Fruit fly (Drosophila melanogaster) whole organism, embryonic: ENCODE data around the gene CG13670.

Source experiments
- Aef1 ChIP-seq: fragments of 200-800 bp; sonication (Bioruptor generic); IDR thresholded peaks from 3 replicates; pipeline ENCODE4 v1.3.6; 2022; ENCODE audit warnings: missing biosample characterization, missing genetic modification characterization
- B-H1 ChIP-seq: fragments of 200-800 bp; sonication (Bioruptor generic); IDR thresholded peaks from 3 replicates; pipeline ENCODE4 v1.3.6; 2022; ENCODE audit warnings: missing biosample characterization, missing genetic modification characterization
- Bdp1 ChIP-seq: fragments of 200-800 bp; sonication (Bioruptor generic); optimal IDR thresholded peaks from 3 replicates; lab custom pipeline; 2016; ENCODE audit warnings: missing biosample characterization, missing genetic modification characterization
- CG12219 ChIP-seq: fragments of 200-800 bp; sonication (Bioruptor generic); optimal IDR thresholded peaks from 3 replicates; lab custom pipeline; 2018; ENCODE audit warnings: missing biosample characterization, mild to moderate bottlenecking, missing genetic modification characterization
- CG12299 ChIP-seq: fragments of 200-800 bp; sonication (Bioruptor generic); optimal IDR thresholded peaks from 2 replicates; lab custom pipeline; 2018; ENCODE audit warnings: missing biosample characterization, mild to moderate bottlenecking, missing genetic modification characterization
- CG12769 ChIP-seq: fragments of 200-800 bp; sonication (Bioruptor generic); optimal IDR thresholded peaks from 2 replicates; lab custom pipeline; 2019; ENCODE audit warnings: missing biosample characterization, mild to moderate bottlenecking, missing genetic modification characterization, moderate library complexity
- CG13424 ChIP-seq: fragments of 200-800 bp; sonication (Bioruptor generic); optimal IDR thresholded peaks from 2 replicates; lab custom pipeline; 2019; ENCODE audit warnings: missing biosample characterization, mild to moderate bottlenecking, missing genetic modification characterization, moderate library complexity
- CG16813 ChIP-seq: fragments of 200-800 bp; sonication (Bioruptor generic); IDR thresholded peaks from 3 replicates; pipeline ENCODE4 v1.3.6; 2022; ENCODE audit warnings: missing biosample characterization, missing genetic modification characterization; ENCODE audit not compliant: partially characterized antibody
- CG2129 ChIP-seq: fragments of 200-800 bp; sonication (Bioruptor generic); IDR thresholded peaks from 2 replicates; pipeline ENCODE4 v1.3.6; 2022; ENCODE audit warnings: missing biosample characterization, missing genetic modification characterization; ENCODE audit not compliant: partially characterized antibody
- CG3407 ChIP-seq: fragments of 200-800 bp; sonication (Bioruptor generic); optimal IDR thresholded peaks from 2 replicates; lab custom pipeline; 2018; ENCODE audit warnings: missing biosample characterization, mild to moderate bottlenecking, missing genetic modification characterization
- CG42726 ChIP-seq: fragments of 200-800 bp; sonication (Bioruptor generic); IDR thresholded peaks from 2 replicates; pipeline ENCODE4 v1.3.6; 2022; ENCODE audit warnings: missing biosample characterization, missing genetic modification characterization; ENCODE audit not compliant: partially characterized antibody
- CG4820 ChIP-seq: fragments of 200-800 bp; sonication (Bioruptor generic); optimal IDR thresholded peaks from 3 replicates; lab custom pipeline; 2016; ENCODE audit warnings: missing biosample characterization, missing genetic modification characterization
- CG5180 ChIP-seq: fragments of 200-800 bp; sonication (Bioruptor generic); optimal IDR thresholded peaks from 3 replicates; lab custom pipeline; 2017; ENCODE audit warnings: missing biosample characterization, missing genetic modification characterization, mild to moderate bottlenecking, moderate library complexity, missing genetic modification reagents
- CG7963 ChIP-seq: fragments of 200-800 bp; sonication (Bioruptor generic); IDR thresholded peaks from 3 replicates; pipeline ENCODE4 v1.3.6; 2022; ENCODE audit warnings: missing biosample characterization, missing genetic modification characterization; ENCODE audit not compliant: partially characterized antibody
- CTCF ChIP-seq: fragments of 200-800 bp; sonication (Bioruptor generic); optimal IDR thresholded peaks from 2 replicates; lab custom pipeline; 2017; ENCODE audit warnings: missing biosample characterization, mild to moderate bottlenecking, missing genetic modification characterization, moderate library complexity
- Dip2 ChIP-seq: fragments of 200-800 bp; sonication (Bioruptor generic); IDR thresholded peaks from 2 replicates; pipeline ENCODE4 v1.3.6; 2022; ENCODE audit warnings: missing biosample characterization, missing genetic modification characterization
- Dll ChIP-seq: fragments of 200-800 bp; sonication (Bioruptor generic); IDR thresholded peaks from 4 replicates; pipeline ENCODE4 v1.3.6; 2022; ENCODE audit warnings: missing biosample characterization, missing genetic modification characterization; ENCODE audit not compliant: partially characterized antibody
- Eip74EF ChIP-seq, 2 experiments: fragments of 200-800 bp in 1 of 2; fragments of >200 bp in 1 of 2; sonication (Bioruptor generic) in 1 of 2; optimal IDR thresholded peaks; 2 replicates each; lab custom pipeline; 2017 to 2019; ENCODE audit warnings: missing biosample characterization in 2 of 2, missing genetic modification characterization in 2 of 2, mild to moderate bottlenecking in 1 of 2, moderate library complexity in 1 of 2
- HLH4C ChIP-seq: fragments of 200-800 bp; sonication (Bioruptor generic); IDR thresholded peaks from 3 replicates; pipeline ENCODE4 v1.3.6; 2022; ENCODE audit warnings: missing biosample characterization, missing genetic modification characterization; ENCODE audit not compliant: partially characterized antibody
- Kr ChIP-seq: fragments of 200-800 bp; sonication (Bioruptor generic); optimal IDR thresholded peaks from 2 replicates; lab custom pipeline; 2017; ENCODE audit warnings: missing biosample characterization, mild to moderate bottlenecking, missing genetic modification characterization
- Max ChIP-seq: fragments of 200-800 bp; sonication (Bioruptor generic); optimal IDR thresholded peaks from 2 replicates; lab custom pipeline; 2016; ENCODE audit warnings: missing biosample characterization, mild to moderate bottlenecking, missing genetic modification characterization
- Myb ChIP-seq: fragments of 200-800 bp; sonication (Bioruptor generic); optimal IDR thresholded peaks from 2 replicates; lab custom pipeline; 2016; ENCODE audit warnings: missing biosample characterization, missing genetic modification characterization
- NK7.1 ChIP-seq: fragments of 200-800 bp; sonication (Bioruptor generic); optimal IDR thresholded peaks from 3 replicates; lab custom pipeline; 2016; ENCODE audit warnings: missing biosample characterization, missing genetic modification characterization
- Sox102F ChIP-seq: fragments of 200-800 bp; sonication (Bioruptor generic); optimal IDR thresholded peaks from 2 replicates; lab custom pipeline; 2018; ENCODE audit warnings: missing biosample characterization, mild to moderate bottlenecking, missing genetic modification characterization, moderate library complexity
- ap ChIP-seq: fragments of 200-800 bp; sonication (Bioruptor generic); IDR thresholded peaks from 2 replicates; pipeline ENCODE4 v1.3.6; 2022; ENCODE audit warnings: missing biosample characterization, missing genetic modification characterization
- ato ChIP-seq: fragments of 200-800 bp; sonication (Bioruptor generic); IDR thresholded peaks from 2 replicates; pipeline ENCODE4 v1.3.6; 2022; ENCODE audit warnings: missing biosample characterization, missing genetic modification characterization; ENCODE audit not compliant: partially characterized antibody
- chinmo ChIP-seq: fragments of 200-800 bp; sonication (Bioruptor generic); IDR thresholded peaks from 4 replicates; pipeline ENCODE4 v1.3.6; 2022; ENCODE audit warnings: missing biosample characterization, missing genetic modification characterization; ENCODE audit not compliant: partially characterized antibody
- gro ChIP-seq: fragments of 200-800 bp; sonication (Bioruptor generic); optimal IDR thresholded peaks from 2 replicates; lab custom pipeline; 2016; ENCODE audit warnings: missing biosample characterization, missing genetic modification characterization
- ind ChIP-seq: fragments of 200-800 bp; sonication (Bioruptor generic); optimal IDR thresholded peaks from 3 replicates; lab custom pipeline; 2016; ENCODE audit warnings: missing biosample characterization, missing genetic modification characterization
- mld ChIP-seq: fragments of 200-800 bp; sonication (Bioruptor generic); IDR thresholded peaks from 3 replicates; pipeline ENCODE4 v1.3.6; 2022; ENCODE audit warnings: missing biosample characterization, missing genetic modification characterization; ENCODE audit not compliant: partially characterized antibody
- nerfin-2 ChIP-seq: fragments of 200-800 bp; sonication (Bioruptor generic); IDR thresholded peaks from 2 replicates; pipeline ENCODE4 v1.3.6; 2022; ENCODE audit warnings: missing biosample characterization, missing genetic modification characterization; ENCODE audit not compliant: partially characterized antibody
- nom ChIP-seq: fragments of 200-800 bp; sonication (Bioruptor generic); optimal IDR thresholded peaks from 2 replicates; lab custom pipeline; 2017; ENCODE audit warnings: missing biosample characterization, missing genetic modification characterization, mild to moderate bottlenecking, moderate library complexity, missing genetic modification reagents
- odd ChIP-seq: fragments of 200-800 bp; sonication (Bioruptor generic); optimal IDR thresholded peaks from 2 replicates; lab custom pipeline; 2017; ENCODE audit warnings: missing biosample characterization, mild to moderate bottlenecking, missing genetic modification characterization
- phol ChIP-seq: fragments of 200-800 bp; sonication (Bioruptor generic); optimal IDR thresholded peaks from 3 replicates; lab custom pipeline; 2018; ENCODE audit warnings: missing biosample characterization, mild to moderate bottlenecking, missing genetic modification characterization, moderate library complexity
- sens ChIP-seq: fragments of 200-800 bp; sonication (Bioruptor generic); peaks from one replicate; lab custom pipeline; 2016; ENCODE audit warnings: missing biosample characterization, missing genetic modification characterization
- stwl ChIP-seq: fragments of 200-800 bp; sonication (Bioruptor generic); optimal IDR thresholded peaks from 3 replicates; lab custom pipeline; 2018; ENCODE audit warnings: missing biosample characterization, mild to moderate bottlenecking, missing genetic modification characterization, moderate library complexity
- tna ChIP-seq: fragments of 200-800 bp; sonication (Bioruptor generic); IDR thresholded peaks from 2 replicates; pipeline ENCODE4 v1.3.6; 2022; ENCODE audit warnings: missing biosample characterization, missing genetic modification characterization; ENCODE audit not compliant: partially characterized antibody
- unc-4 ChIP-seq: fragments of 200-800 bp; sonication (Bioruptor generic); IDR thresholded peaks from 2 replicates; pipeline ENCODE4 v1.3.6; 2022; ENCODE audit warnings: missing biosample characterization, missing genetic modification characterization; ENCODE audit not compliant: partially characterized antibody
- vnd ChIP-seq: fragments of 200-800 bp; sonication (Bioruptor generic); IDR thresholded peaks from 3 replicates; pipeline ENCODE4 v1.3.6; 2022; ENCODE audit warnings: missing biosample characterization, missing genetic modification characterization; ENCODE audit not compliant: partially characterized antibody
- wek ChIP-seq: fragments of 200-800 bp; sonication (Bioruptor generic); optimal IDR thresholded peaks from 3 replicates; lab custom pipeline; 2018; ENCODE audit warnings: missing biosample characterization, mild to moderate bottlenecking, missing genetic modification characterization, moderate library complexity

Gene CG13670

dm6 chr3L:8296941-8297340 lies 23.6 kb upstream of the CG13670 start, which contains the start of gene Rab19 (continued):
- TF ChIP-seq CG12769 (tag; lab: Kevin White, UChicago) = no peak
- no peak for TF ChIP-seq Dip2 (GFP tag; lab: Robert Waterston, UW)
- peak; percentile 65; the same call in 2 of the 3 replicates for TF ChIP-seq CG7963 (GFP tag; lab: Robert Waterston, UW)
- peak; percentile 25 for TF ChIP-seq phol (tag; lab: Kevin White, UChicago)
- no peak for TF ChIP-seq Sox102F (GFP tag; lab: Kevin White, UChicago)
- TF ChIP-seq vnd (GFP tag; lab: Robert Waterston, UW) = peak; percentile 85
- TF ChIP-seq gro (GFP tag; lab: Kevin White, UChicago) = no peak
- peak; percentile 76 for TF ChIP-seq nerfin-2 (GFP tag; lab: Robert Waterston, UW)
- TF ChIP-seq nom (GFP tag; lab: Kevin White, UChicago) = no peak
- TF ChIP-seq chinmo (GFP tag; lab: Robert Waterston, UW) = peak; percentile 84; the same call in 1 of the 4 replicates
- peak; percentile 29 for TF ChIP-seq sens (GFP tag; lab: Kevin White, UChicago)
- no peak for TF ChIP-seq Kr
- no peak for TF ChIP-seq CG12299 (tag; lab: Kevin White, UChicago)
- TF ChIP-seq NK7.1 (GFP tag; lab: Kevin White, UChicago) = no peak
- no peak for TF ChIP-seq CG4820 (GFP tag; lab: Kevin White, UChicago)
- peak; percentile 89 for TF ChIP-seq tna
- TF ChIP-seq ind = no peak
- no peak for TF ChIP-seq Max (GFP tag; lab: Kevin White, UChicago)
- TF ChIP-seq CG16813 (GFP tag; lab: Robert Waterston, UW) = peak; percentile 86
- no peak for TF ChIP-seq wek (GFP tag; lab: Kevin White, UChicago)
- TF ChIP-seq unc-4 (GFP tag; lab: Robert Waterston, UW) = peak; percentile 94
- no peak for TF ChIP-seq ap (GFP tag; lab: Robert Waterston, UW)
- TF ChIP-seq stwl (tag; lab: Kevin White, UChicago) = peak; percentile 57
- TF ChIP-seq CG42726 = peak; percentile 25; the same call in 1 of the 2 replicates
- TF ChIP-seq Aef1 (GFP tag; lab: Robert Waterston, UW) = no peak
- TF ChIP-seq mld = peak; percentile 78; the same call in 2 of the 3 replicates
- no peak for TF ChIP-seq CTCF (GFP tag; lab: Kevin White, UChicago)
- no peak for TF ChIP-seq CG12219 (GFP tag; lab: Kevin White, UChicago)
- TF ChIP-seq CG3407 (GFP tag; lab: Kevin White, UChicago) = no peak
- TF ChIP-seq CG5180 (GFP tag; lab: Kevin White, UChicago) = no peak
- peak; percentile 19; the same call in 1 of the 2 replicates for TF ChIP-seq ato (GFP tag; lab: Robert Waterston, UW)
- no peak for TF ChIP-seq odd (GFP tag; lab: Kevin White, UChicago)
- TF ChIP-seq CG13424 (tag; lab: Kevin White, UChicago) = no peak
- no peak for TF ChIP-seq Bdp1 (GFP tag; lab: Kevin White, UChicago)
- TF ChIP-seq CG2129 = peak; percentile 87
- peak; percentile 98 for TF ChIP-seq Dll (GFP tag; lab: Robert Waterston, UW)
- no peak for TF ChIP-seq B-H1 (GFP tag; lab: Robert Waterston, UW)
- no peak for TF ChIP-seq Eip74EF (GFP tag; optimal IDR thresholded peaks at IDR 0.05; lab: Kevin White, UChicago)
- TF ChIP-seq Myb = peak; percentile 85
- TF ChIP-seq HLH4C (GFP tag; lab: Robert Waterston, UW) = peak; percentile 89
